Fruit fly (Drosophila melanogaster) whole organism, embryonic: Measurements from ENCODE around the gene CG2747.

Experiments
- CG10147 ChIP-seq: fragments of 200-800 bp; sonication (Bioruptor generic); optimal IDR thresholded peaks from 2 replicates; lab custom pipeline; 2019; ENCODE audit warnings: missing biosample characterization, mild to moderate bottlenecking, missing genetic modification characterization, moderate library complexity
- CG1024 ChIP-seq: fragments of 200-800 bp; sonication (Bioruptor generic); IDR thresholded peaks from 2 replicates; pipeline ENCODE4 v1.3.6; 2022; ENCODE audit warnings: missing biosample characterization, missing genetic modification characterization
- CG10543 ChIP-seq: fragments of 200-800 bp; sonication (Bioruptor generic); optimal IDR thresholded peaks from 3 replicates; lab custom pipeline; 2017; ENCODE audit warnings: missing biosample characterization, mild to moderate bottlenecking, missing genetic modification characterization, moderate library complexity
- CG11504 ChIP-seq: fragments of 200-800 bp; sonication (Bioruptor generic); optimal IDR thresholded peaks from 3 replicates; lab custom pipeline; 2019; ENCODE audit warnings: missing biosample characterization, mild to moderate bottlenecking, missing genetic modification characterization, moderate library complexity
- CG12236 ChIP-seq: fragments of 200-800 bp; sonication (Bioruptor generic); optimal IDR thresholded peaks from 2 replicates; lab custom pipeline; 2016; ENCODE audit warnings: missing biosample characterization, missing genetic modification characterization
- CG13775 ChIP-seq: fragments of 200-800 bp; sonication (Bioruptor generic); optimal IDR thresholded peaks from 3 replicates; lab custom pipeline; 2017; ENCODE audit warnings: missing biosample characterization, mild to moderate bottlenecking, missing genetic modification characterization
- CG1529 ChIP-seq: fragments of 200-800 bp; sonication (Bioruptor generic); optimal IDR thresholded peaks from 3 replicates; lab custom pipeline; 2018; ENCODE audit warnings: missing biosample characterization, missing genetic modification characterization
- CG16813 ChIP-seq: fragments of 200-800 bp; sonication (Bioruptor generic); IDR thresholded peaks from 3 replicates; pipeline ENCODE4 v1.3.6; 2022; ENCODE audit warnings: missing biosample characterization, missing genetic modification characterization; ENCODE audit not compliant: partially characterized antibody
- CG17385 ChIP-seq: fragments of 200-800 bp; sonication (Bioruptor generic); optimal IDR thresholded peaks from 3 replicates; lab custom pipeline; 2018; ENCODE audit warnings: missing biosample characterization, mild to moderate bottlenecking, missing genetic modification characterization
- CG1792 ChIP-seq: fragments of 200-800 bp; sonication (Bioruptor generic); optimal IDR thresholded peaks from 2 replicates; lab custom pipeline; 2016; ENCODE audit warnings: missing biosample characterization, missing genetic modification characterization
- CG18764 ChIP-seq: fragments of 200-800 bp; sonication (Bioruptor generic); optimal IDR thresholded peaks from 3 replicates; lab custom pipeline; 2016; ENCODE audit warnings: missing biosample characterization, missing genetic modification characterization
- CG31365 ChIP-seq: fragments of 200-800 bp; sonication (Bioruptor generic); optimal IDR thresholded peaks from 2 replicates; lab custom pipeline; 2018; ENCODE audit warnings: missing biosample characterization, mild to moderate bottlenecking, missing genetic modification characterization
- CG3407 ChIP-seq: fragments of 200-800 bp; sonication (Bioruptor generic); optimal IDR thresholded peaks from 2 replicates; lab custom pipeline; 2018; ENCODE audit warnings: missing biosample characterization, mild to moderate bottlenecking, missing genetic modification characterization
- CG42726 ChIP-seq: fragments of 200-800 bp; sonication (Bioruptor generic); IDR thresholded peaks from 2 replicates; pipeline ENCODE4 v1.3.6; 2022; ENCODE audit warnings: missing biosample characterization, missing genetic modification characterization; ENCODE audit not compliant: partially characterized antibody
- CG6654 ChIP-seq: fragments of 200-800 bp; sonication (Bioruptor generic); optimal IDR thresholded peaks from 2 replicates; lab custom pipeline; 2017; ENCODE audit warnings: missing biosample characterization, mild to moderate bottlenecking, missing genetic modification characterization
- CG7556 ChIP-seq: fragments of 200-800 bp; sonication (Bioruptor generic); optimal IDR thresholded peaks from 2 replicates; lab custom pipeline; 2017; ENCODE audit warnings: missing biosample characterization, mild to moderate bottlenecking, missing genetic modification characterization
- CG9437 ChIP-seq: fragments of 200-800 bp; sonication (Bioruptor generic); optimal IDR thresholded peaks from 2 replicates; lab custom pipeline; 2018; ENCODE audit warnings: missing biosample characterization, mild to moderate bottlenecking, missing genetic modification characterization
- Chrac-16 ChIP-seq: fragments of 200-800 bp; sonication (Bioruptor generic); optimal IDR thresholded peaks from 3 replicates; lab custom pipeline; 2016; ENCODE audit warnings: missing biosample characterization, missing genetic modification characterization
- Dref ChIP-seq: fragments of 200-800 bp; sonication (Bioruptor generic); IDR thresholded peaks from 2 replicates; pipeline ENCODE4 v1.3.6; 2022; ENCODE audit warnings: missing biosample characterization, missing genetic modification characterization
- Hr39 ChIP-seq: fragments of >200 bp; optimal IDR thresholded peaks from 2 replicates; lab custom pipeline; 2017
- Mad ChIP-seq: fragments of 200-800 bp; sonication (Bioruptor generic); optimal IDR thresholded peaks from 2 replicates; lab custom pipeline; 2016; ENCODE audit warnings: missing biosample characterization, missing genetic modification characterization
- NC2β ChIP-seq: fragments of 200-800 bp; sonication (Bioruptor generic); optimal IDR thresholded peaks from 2 replicates; lab custom pipeline; 2016; ENCODE audit warnings: missing biosample characterization, missing genetic modification characterization
- NK7.1 ChIP-seq: fragments of 200-800 bp; sonication (Bioruptor generic); optimal IDR thresholded peaks from 3 replicates; lab custom pipeline; 2016; ENCODE audit warnings: missing biosample characterization, missing genetic modification characterization
- NfI ChIP-seq: fragments of 200-800 bp; sonication (Bioruptor generic); optimal IDR thresholded peaks from 3 replicates; lab custom pipeline; 2018; ENCODE audit warnings: missing biosample characterization, mild to moderate bottlenecking, missing genetic modification characterization, moderate library complexity
- Poxn ChIP-seq: fragments of 200-800 bp; sonication (Bioruptor generic); IDR thresholded peaks from 2 replicates; pipeline ENCODE4 v1.3.6; 2022; ENCODE audit warnings: missing biosample characterization, missing genetic modification characterization
- Stat92E ChIP-seq, 3 experiments: fragments of >200 bp in 2 of 3; fragments of 200-800 bp in 1 of 3; sonication (Bioruptor generic) in 1 of 3; optimal IDR thresholded peaks; 2 replicates each; lab custom pipeline; 2017 to 2019; ENCODE audit warnings: missing biosample characterization in 3 of 3, missing genetic modification characterization in 3 of 3, mild to moderate bottlenecking in 1 of 3, moderate library complexity in 1 of 3
- ara ChIP-seq: fragments of 200-800 bp; sonication (Bioruptor generic); IDR thresholded peaks from 2 replicates; pipeline ENCODE4 v1.3.6; 2022; ENCODE audit warnings: missing biosample characterization, missing genetic modification characterization
- ato ChIP-seq: fragments of 200-800 bp; sonication (Bioruptor generic); IDR thresholded peaks from 2 replicates; pipeline ENCODE4 v1.3.6; 2022; ENCODE audit warnings: missing biosample characterization, missing genetic modification characterization; ENCODE audit not compliant: partially characterized antibody
- br ChIP-seq: fragments of >200 bp; optimal IDR thresholded peaks from 2 replicates; lab custom pipeline; 2017
- dimm ChIP-seq: fragments of 200-800 bp; sonication (Bioruptor generic); IDR thresholded peaks from 2 replicates; pipeline ENCODE4 v1.3.6; 2022; ENCODE audit warnings: missing biosample characterization, missing genetic modification characterization
- dm ChIP-seq: fragments of 200-800 bp; sonication (Bioruptor generic); optimal IDR thresholded peaks from 3 replicates; lab custom pipeline; 2016; ENCODE audit warnings: missing biosample characterization, missing genetic modification characterization
- dysf ChIP-seq: fragments of 200-800 bp; sonication (Bioruptor generic); IDR thresholded peaks from 3 replicates; pipeline ENCODE4 v1.3.6; 2022; ENCODE audit warnings: missing biosample characterization, missing genetic modification characterization
- emc ChIP-seq: fragments of 200-800 bp; sonication (Bioruptor generic); optimal IDR thresholded peaks from 2 replicates; lab custom pipeline; 2016; ENCODE audit warnings: missing biosample characterization, missing genetic modification characterization
- gsb ChIP-seq: fragments of 200-800 bp; sonication (Bioruptor generic); IDR thresholded peaks from 2 replicates; pipeline ENCODE4 v1.3.6; 2022; ENCODE audit warnings: missing biosample characterization, missing genetic modification characterization
- hb ChIP-seq: fragments of 200-800 bp; sonication (Bioruptor generic); IDR thresholded peaks from 3 replicates; pipeline ENCODE4 v1.3.6; 2022; ENCODE audit warnings: missing biosample characterization, missing genetic modification characterization; ENCODE audit not compliant: partially characterized antibody
- jigr1 ChIP-seq: fragments of 200-800 bp; sonication (Bioruptor generic); IDR thresholded peaks from 3 replicates; pipeline ENCODE4 v1.3.6; 2022; ENCODE audit warnings: missing biosample characterization, missing genetic modification characterization
- odd ChIP-seq: fragments of 200-800 bp; sonication (Bioruptor generic); optimal IDR thresholded peaks from 2 replicates; lab custom pipeline; 2017; ENCODE audit warnings: missing biosample characterization, mild to moderate bottlenecking, missing genetic modification characterization
- peb ChIP-seq: fragments of 200-800 bp; sonication (Bioruptor generic); IDR thresholded peaks from 2 replicates; pipeline ENCODE4 v1.3.6; 2022; ENCODE audit warnings: missing biosample characterization, missing genetic modification characterization
- pita ChIP-seq: fragments of 200-800 bp; sonication (Bioruptor generic); optimal IDR thresholded peaks from 2 replicates; lab custom pipeline; 2017; ENCODE audit warnings: missing biosample characterization, mild to moderate bottlenecking, missing genetic modification characterization
- prd ChIP-seq, 3 experiments: fragments of >200 bp in 2 of 3; fragments of 200-800 bp in 1 of 3; sonication (Bioruptor generic) in 1 of 3; optimal IDR thresholded peaks in 2 of 3; IDR thresholded peaks in 1 of 3; 2 replicates in 2 of 3; 3 replicates in 1 of 3; pipeline versions ENCODE4 v1.3.6 to Lab custom; 2017 to 2022; ENCODE audit warnings: missing biosample characterization in 1 of 3, missing genetic modification characterization in 1 of 3
- psq ChIP-seq: fragments of 200-800 bp; sonication (Bioruptor generic); optimal IDR thresholded peaks from 2 replicates; lab custom pipeline; 2017; ENCODE audit warnings: missing biosample characterization, missing genetic modification characterization
- repo ChIP-seq: fragments of 200-800 bp; sonication (Bioruptor generic); optimal IDR thresholded peaks from 2 replicates; lab custom pipeline; 2016; ENCODE audit warnings: missing biosample characterization, missing genetic modification characterization
- rib ChIP-seq: fragments of 200-800 bp; sonication (Bioruptor generic); IDR thresholded peaks from 2 replicates; pipeline ENCODE4 v1.3.6; 2022; ENCODE audit warnings: missing biosample characterization, missing genetic modification characterization
- sima ChIP-seq: fragments of 200-800 bp; sonication (Bioruptor generic); optimal IDR thresholded peaks from 2 replicates; lab custom pipeline; 2016; ENCODE audit warnings: missing biosample characterization, missing genetic modification characterization
- sob ChIP-seq: fragments of 200-800 bp; sonication (Bioruptor generic); IDR thresholded peaks from 2 replicates; pipeline ENCODE4 v1.3.6; 2022; ENCODE audit warnings: missing biosample characterization, missing genetic modification characterization
- tio ChIP-seq: fragments of 200-800 bp; sonication (Bioruptor generic); optimal IDR thresholded peaks from 2 replicates; lab custom pipeline; 2017; ENCODE audit warnings: missing biosample characterization, missing genetic modification characterization, inconsistent platforms
- toy ChIP-seq: fragments of 200-800 bp; sonication (Bioruptor generic); IDR thresholded peaks from 2 replicates; pipeline ENCODE4 v1.3.6; 2022; ENCODE audit warnings: missing biosample characterization, missing genetic modification characterization
- unpg ChIP-seq: fragments of 200-800 bp; sonication (Bioruptor generic); optimal IDR thresholded peaks from 3 replicates; lab custom pipeline; 2018; ENCODE audit warnings: missing biosample characterization, mild to moderate bottlenecking, missing genetic modification characterization, moderate library complexity
- wdn ChIP-seq: fragments of 200-800 bp; sonication (Bioruptor generic); IDR thresholded peaks from 2 replicates; pipeline ENCODE4 v1.3.6; 2022; ENCODE audit warnings: missing biosample characterization, missing genetic modification characterization
- yki ChIP-seq: fragments of >200 bp; optimal IDR thresholded peaks from 3 replicates; lab custom pipeline; 2018
- z ChIP-seq: fragments of 200-800 bp; sonication (Bioruptor generic); IDR thresholded peaks from 3 replicates; pipeline ENCODE4 v1.3.6; 2022; ENCODE audit warnings: missing biosample characterization, missing genetic modification characterization

CG2747 gene

dm6 chr3R:8001074-8001669 is 29.4 kb downstream of the CG2747 start, which contains the start of the genes Kmn2 and CG2698 (continued):
- TF ChIP-seq z (GFP tag; lab: Robert Waterston, UW) (peak; percentile 69; the same call in 2 of the 3 replicates), CG18764 (GFP tag; lab: Kevin White, UChicago) (peak; percentile 94), CG16813 (peak; percentile 40; the same call in 2 of the 3 replicates), CG11504 (peak; percentile 93), unpg (GFP tag; lab: Kevin White, UChicago) (peak; percentile 95), emc (GFP tag; lab: Kevin White, UChicago) (peak; percentile 69), CG12236 (GFP tag; lab: Kevin White, UChicago) (peak; percentile 49), Dref (peak; percentile 44), CG42726 (GFP tag; lab: Robert Waterston, UW) (0 out of 2 replicates have a peak, but pooled peaks have one; percentile 27), dm (peak; percentile 71), CG31365 (peak; percentile 70), Mad (GFP tag; lab: Kevin White, UChicago) (peak; percentile 90), CG1529 (GFP tag; lab: Kevin White, UChicago) (peak; percentile 89), odd (peak; percentile 90), CG1024 (peak; percentile 90), Poxn (GFP tag; lab: Robert Waterston, UW) (peak; percentile 92), ara (peak; percentile 97), sima (GFP tag; lab: Kevin White, UChicago) (peak; percentile 5), repo (GFP tag; lab: Kevin White, UChicago) (peak; percentile 67), jigr1 (GFP tag; lab: Robert Waterston, UW) (peak; percentile 96), ato (no peak), CG6654 (GFP tag; lab: Kevin White, UChicago) (peak; percentile 78), Stat92E (GFP tag; optimal IDR thresholded peaks at IDR 0.05; lab: Kevin White, UChicago) (peak in 1 of 3 experiments; percentile 60), pita (no peak), CG7556 (peak; percentile 94), dysf (GFP tag; lab: Robert Waterston, UW) (peak; percentile 99), prd (optimal IDR thresholded peaks at IDR 0.05; lab: Kevin White, UChicago) (no peak), prd (GFP tag; IDR thresholded peaks at IDR 0.05; lab: Robert Waterston, UW) (peak; percentile 99), NfI (peak; percentile 94), toy (GFP tag; lab: Robert Waterston, UW) (peak; percentile 88), CG17385 (GFP tag; lab: Kevin White, UChicago) (peak; percentile 92), Chrac-16 (GFP tag; lab: Kevin White, UChicago) (peak; percentile 97), peb (peak; percentile 95), wdn (GFP tag; lab: Robert Waterston, UW) (peak; percentile 96), CG9437 (GFP tag; lab: Kevin White, UChicago) (peak; percentile 96), CG13775 (GFP tag; lab: Kevin White, UChicago) (peak; percentile 94), NC2β (GFP tag; lab: Kevin White, UChicago) (peak; percentile 82), br (lab: Kevin White, UChicago) (no peak), tio (peak; percentile 95), Hr39 (lab: Kevin White, UChicago) (no peak), NK7.1 (GFP tag; lab: Kevin White, UChicago) (peak; percentile 61), sob (GFP tag; lab: Robert Waterston, UW) (peak; percentile 99), gsb (peak; percentile 93), hb (peak; percentile 17; the same call in 1 of the 3 replicates), dimm (GFP tag; lab: Robert Waterston, UW) (peak; percentile 95), CG3407 (peak; percentile 89), yki (lab: Kevin White, UChicago) (no peak), CG10543 (GFP tag; lab: Kevin White, UChicago) (peak; percentile 95), psq (peak; percentile 87), CG1792 (GFP tag; lab: Kevin White, UChicago) (peak; percentile 71), CG10147 (GFP tag; lab: Kevin White, UChicago) (peak; percentile 95), rib (GFP tag; lab: Robert Waterston, UW) (peak; percentile 98)
